Fruit fly (Drosophila melanogaster): Measurements from ENCODE around the gene CG5111.

The CG5111 gene

DNA sequence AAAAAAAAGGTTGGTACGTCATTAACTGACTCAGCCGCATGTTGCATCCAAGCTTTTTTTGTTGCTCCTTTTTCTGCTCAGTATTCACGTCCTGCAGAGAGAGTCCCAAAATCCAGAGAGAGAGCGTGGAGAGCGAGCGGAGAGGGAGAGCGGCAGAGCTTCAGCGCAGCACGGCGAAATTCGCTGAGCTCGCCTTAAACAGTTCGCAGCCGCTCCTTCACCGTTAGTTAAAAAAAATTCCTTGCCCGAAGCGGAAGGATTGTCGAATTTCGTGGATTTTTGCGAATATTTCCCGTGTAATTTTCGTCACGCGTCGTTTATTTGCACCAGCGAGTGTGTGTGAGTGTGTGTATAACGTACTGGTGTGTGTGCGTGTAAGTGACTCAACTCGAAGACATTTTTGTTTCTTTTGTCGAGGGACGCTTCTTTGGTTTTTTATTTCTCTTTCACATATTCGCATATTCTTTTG lies 12.1 kb downstream of the CG5111 start (continued):
- TF ChIP-seq CG17802 (tag; optimal IDR thresholded peaks at IDR 0.05) (no peak), CG1647 (GFP tag; optimal IDR thresholded peaks at IDR 0.05) (no peak), so (GFP tag; IDR thresholded peaks at IDR 0.05) (no peak), CG17361 (GFP tag; IDR thresholded peaks at IDR 0.05) (no peak), Hr39 (optimal IDR thresholded peaks at IDR 0.05) (no peak), run (tag; optimal IDR thresholded peaks at IDR 0.05) (no peak), knrl (GFP tag; IDR thresholded peaks at IDR 0.05; ENCODE audit: partially characterized antibody) (no peak), Dip3 (GFP tag; optimal IDR thresholded peaks at IDR 0.05) (no peak), CG7786 (GFP tag; optimal IDR thresholded peaks at IDR 0.05) (no peak), wek (GFP tag; optimal IDR thresholded peaks at IDR 0.05) (no peak), GATAe (GFP tag; conservative IDR thresholded peaks at IDR 0.05) (no peak), CG6272 (GFP tag; IDR thresholded peaks at IDR 0.05) (no peak), CG9817 (tag; optimal IDR thresholded peaks at IDR 0.05) (no peak), bsh (GFP tag; optimal IDR thresholded peaks at IDR 0.05) (peak in 1 of 2 experiments; percentile 42), z (GFP tag; IDR thresholded peaks at IDR 0.05) (no peak), BEAF-32 (GFP tag; optimal IDR thresholded peaks at IDR 0.05) (no peak), CG18599 (GFP tag; optimal IDR thresholded peaks at IDR 0.05) (no peak), vfl (GFP tag; optimal IDR thresholded peaks at IDR 0.05) (no peak), Side (GFP tag; optimal IDR thresholded peaks at IDR 0.05) (no peak), hbn (GFP tag; IDR thresholded peaks at IDR 0.05; ENCODE audit: partially characterized antibody) (no peak), CG13894 (tag; optimal IDR thresholded peaks at IDR 0.05) (no peak), Nf-YA (GFP tag; IDR thresholded peaks at IDR 0.05) (no peak), CG10543 (GFP tag; optimal IDR thresholded peaks at IDR 0.05) (no peak), HLH3B (GFP tag; IDR thresholded peaks at IDR 0.05) (no peak), Six4 (GFP tag; optimal IDR thresholded peaks at IDR 0.05) (no peak), H2.0 (GFP tag; IDR thresholded peaks at IDR 0.05) (no peak)

DNA sequence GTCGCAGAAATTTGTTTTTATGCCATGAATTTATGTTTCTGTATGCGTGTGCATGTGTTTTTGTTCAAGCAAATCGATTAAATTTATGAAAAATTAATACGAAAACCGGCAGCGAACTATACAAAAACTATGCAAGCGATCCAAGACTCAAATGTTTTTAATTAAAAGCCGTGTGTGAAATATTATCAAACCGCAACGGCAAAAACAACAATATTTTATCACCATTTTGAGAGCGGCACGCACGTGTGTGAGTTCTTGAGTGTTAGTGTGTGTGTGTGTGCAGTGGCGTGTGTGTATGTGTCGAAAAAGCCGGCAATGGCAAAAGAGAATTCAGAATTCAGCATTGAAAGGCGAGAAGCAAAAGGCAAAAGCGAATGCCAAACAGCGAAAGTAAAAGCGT lies 12.5 kb downstream of the CG5111 start:
- TF ChIP-seq Med (GFP tag) (peak; percentile 49), CG13296 (GFP tag; optimal IDR thresholded peaks at IDR 0.05) (no peak), cg (GFP tag; optimal IDR thresholded peaks at IDR 0.05) (peak; percentile 60), CG32767 (GFP tag; IDR thresholded peaks at IDR 0.05) (0 out of 2 replicates have a peak, but pooled peaks have one; percentile 28), scrt (GFP tag; optimal IDR thresholded peaks at IDR 0.05) (no peak)

- TF ChIP-seq CG17912 (GFP tag; optimal IDR thresholded peaks at IDR 0.05) (no peak), Hr51 (GFP tag; optimal IDR thresholded peaks at IDR 0.05) (peak in 1 of 2 experiments; percentile 51), Usf (GFP tag; optimal IDR thresholded peaks at IDR 0.05) (no peak), CG15601 (tag; optimal IDR thresholded peaks at IDR 0.05) (peak; percentile 24), CG4282 (GFP tag; optimal IDR thresholded peaks at IDR 0.05) (no peak), Blimp-1 (GFP tag; optimal IDR thresholded peaks at IDR 0.05) (peak; percentile 55), Dfd (GFP tag; optimal IDR thresholded peaks at IDR 0.05) (no peak), caup (GFP tag; optimal IDR thresholded peaks at IDR 0.05; ENCODE audit: severe bottlenecking) (peak; percentile 15), ttk (GFP tag; IDR thresholded peaks at IDR 0.05) (no peak), sr (GFP tag; IDR thresholded peaks at IDR 0.05) (no peak), sd (tag; optimal IDR thresholded peaks at IDR 0.05) (peak; percentile 4), CG17328 (GFP tag; IDR thresholded peaks at IDR 0.05) (0 out of 2 replicates have a peak, but pooled peaks have one; percentile 12), HLH4C (GFP tag; IDR thresholded peaks at IDR 0.05; ENCODE audit: partially characterized antibody) (no peak), Fer1 (GFP tag; optimal IDR thresholded peaks at IDR 0.05) (peak; percentile 35), org-1 (GFP tag; optimal IDR thresholded peaks at IDR 0.05) (peak; percentile 3), Myb (GFP tag; optimal IDR thresholded peaks at IDR 0.05) (no peak), ato (GFP tag; IDR thresholded peaks at IDR 0.05; ENCODE audit: partially characterized antibody) (no peak), Meics (GFP tag; optimal IDR thresholded peaks at IDR 0.05) (peak; percentile 26)
Measured at dm6 chr3R:25519465-25520071, 13.5 kb downstream of the CG5111 start.

Data from whole organism, embryonic.